Worm (Caenorhabditis elegans) whole organism, L1 larva: ENCODE data around the gene C49F5.8.
A peak's percentile ranks its signal among the peaks of the same experiment; 100 is the strongest.

Source experiments
- Y116A8C.19 ChIP-seq: sonication (generic microtip); optimal IDR thresholded peaks from 2 replicates; lab custom pipeline; 2016; ENCODE audit warnings: missing compliant biosample characterization, missing genetic modification characterization, borderline replicate concordance
- blmp-1 ChIP-seq: fragments of 150-350 bp; optimal IDR thresholded peaks from 2 replicates; lab custom pipeline; 2014; ENCODE audit warnings: missing biosample characterization, missing genetic modification characterization
- dsc-1 ChIP-seq: sonication (generic microtip); optimal IDR thresholded peaks from 2 replicates; lab custom pipeline; 2016; ENCODE audit warnings: mild to moderate bottlenecking, missing genetic modification characterization, missing compliant biosample characterization
- egl-27 ChIP-seq, 2 experiments: fragments of 150-350 bp in 1 of 2; sonication (generic microtip); optimal IDR thresholded peaks; 3 replicates each; lab custom pipeline; 2017 to 2018; ENCODE audit warnings: missing biosample characterization in 2 of 2, missing genetic modification characterization in 2 of 2, missing genetic modification reagents in 2 of 2
- elt-2 ChIP-seq: sonication (generic microtip); optimal IDR thresholded peaks from 2 replicates; lab custom pipeline; 2016; ENCODE audit warnings: missing genetic modification characterization, mild to moderate bottlenecking, inconsistent platforms, missing compliant biosample characterization, missing genetic modification reagents
- elt-3 ChIP-seq, 6 experiments: fragments of 150-350 bp in 1 of 6; sonication (generic microtip); optimal IDR thresholded peaks; 2 replicates each; lab custom pipeline; 2017 to 2018; ENCODE audit warnings: missing biosample characterization in 6 of 6, missing genetic modification characterization in 6 of 6, inconsistent platforms in 1 of 6
- hlh-4 ChIP-seq: sonication (generic microtip); optimal IDR thresholded peaks from 2 replicates; lab custom pipeline; 2016; ENCODE audit warnings: mild to moderate bottlenecking, missing genetic modification characterization, missing compliant biosample characterization
- hpl-2 ChIP-seq: fragments of 150-350 bp; optimal IDR thresholded peaks from 2 replicates; lab custom pipeline; 2014; ENCODE audit warnings: missing biosample characterization, missing genetic modification reagents, missing genetic modification characterization
- irx-1 ChIP-seq: sonication (generic microtip); optimal IDR thresholded peaks from 2 replicates; lab custom pipeline; 2016; ENCODE audit warnings: missing genetic modification characterization, missing compliant biosample characterization
- lin-14 ChIP-seq: fragments of 200-800 bp; sonication (Bioruptor generic); optimal IDR thresholded peaks from 2 replicates; lab custom pipeline; 2018; ENCODE audit warnings: mild to moderate bottlenecking, missing genetic modification characterization, moderate library complexity, missing compliant biosample characterization
- mep-1 ChIP-seq: fragments of 150-350 bp; optimal IDR thresholded peaks from 2 replicates; lab custom pipeline; 2014; ENCODE audit warnings: missing biosample characterization, missing genetic modification characterization
- nhr-11 ChIP-seq: fragments of 150-350 bp; optimal IDR thresholded peaks from 2 replicates; lab custom pipeline; 2014; ENCODE audit warnings: missing biosample characterization, missing genetic modification characterization
- nhr-20 ChIP-seq: sonication (generic microtip); optimal IDR thresholded peaks from 2 replicates; lab custom pipeline; 2016; ENCODE audit warnings: mild to moderate bottlenecking, missing genetic modification characterization, missing compliant biosample characterization
- nhr-71 ChIP-seq: sonication (generic microtip); optimal IDR thresholded peaks from 2 replicates; lab custom pipeline; 2016; ENCODE audit warnings: mild to moderate bottlenecking, missing genetic modification characterization, moderate library complexity, missing compliant biosample characterization
- nhr-77 ChIP-seq: fragments of 150-350 bp; optimal IDR thresholded peaks from 2 replicates; lab custom pipeline; 2014; ENCODE audit warnings: missing biosample characterization, missing genetic modification characterization
- nhr-85 ChIP-seq: sonication (generic microtip); peaks from one replicate; lab custom pipeline; 2016; ENCODE audit warnings: missing genetic modification characterization, inconsistent platforms, missing compliant biosample characterization
- nhr-90 ChIP-seq: sonication (generic microtip); optimal IDR thresholded peaks from 2 replicates; lab custom pipeline; 2016; ENCODE audit warnings: mild to moderate bottlenecking, missing genetic modification characterization, missing compliant biosample characterization; ENCODE audit not compliant: poor library complexity
- skn-1 ChIP-seq: fragments of 150-350 bp; optimal IDR thresholded peaks from 2 replicates; lab custom pipeline; 2014; ENCODE audit warnings: missing biosample characterization, missing genetic modification characterization
- snu-23 ChIP-seq: sonication (generic microtip); optimal IDR thresholded peaks from 2 replicates; lab custom pipeline; 2016; ENCODE audit warnings: missing genetic modification characterization, missing compliant biosample characterization
- unc-62 ChIP-seq: fragments of 150-350 bp; optimal IDR thresholded peaks from 2 replicates; lab custom pipeline; 2014; ENCODE audit warnings: missing biosample characterization, missing genetic modification reagents, missing genetic modification characterization
- unc-86 ChIP-seq: sonication (generic microtip); optimal IDR thresholded peaks from 2 replicates; lab custom pipeline; 2016; ENCODE audit warnings: missing genetic modification characterization, missing compliant biosample characterization
- vab-15 ChIP-seq: sonication (generic microtip); optimal IDR thresholded peaks from 2 replicates; lab custom pipeline; 2017; ENCODE audit warnings: missing genotype, mild to moderate bottlenecking, missing genetic modification characterization, missing compliant biosample characterization

Gene C49F5.8

DNA sequence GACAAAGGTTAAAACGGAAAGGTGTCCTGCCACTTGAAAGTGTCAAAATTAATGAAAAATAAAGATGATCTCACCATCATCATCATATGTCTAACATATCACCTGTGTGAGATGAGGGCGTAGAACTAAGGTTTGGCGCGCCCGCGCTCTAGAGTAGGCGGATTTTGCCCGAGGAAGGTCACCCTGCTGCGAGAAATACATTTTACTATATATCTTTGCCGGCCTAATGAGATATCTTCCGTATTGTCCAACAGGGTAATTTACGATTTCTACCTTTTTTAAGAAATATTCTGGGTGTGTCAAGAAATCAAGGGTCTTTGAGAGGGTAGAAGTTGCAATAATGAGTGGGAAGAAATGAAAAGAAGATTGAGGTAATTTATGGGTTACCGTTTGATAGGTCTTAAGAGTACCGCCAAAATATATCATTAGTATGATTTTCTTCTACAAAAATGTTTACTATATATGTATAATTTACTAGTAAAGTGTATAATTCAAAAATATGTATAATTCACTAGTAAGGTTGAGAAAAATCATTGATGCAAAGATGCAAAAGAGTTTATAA lies 48.0 kb downstream of the C49F5.8 start:
- TF ChIP-seq elt-2 (tag; lab: Kevin White, UChicago) (no peak), unc-62 (GFP tag; lab: Kevin White, UChicago) (no peak), nhr-20 (tag; lab: Kevin White, UChicago) (peak; percentile 26), snu-23 (GFP tag; lab: Kevin White, UChicago) (peak; percentile 33), unc-86 (tag; lab: Kevin White, UChicago) (no peak), egl-27 (tag; optimal IDR thresholded peaks at IDR 0.05; lab: Kevin White, UChicago) (no peak), nhr-90 (peak; percentile 33), nhr-11 (no peak), hpl-2 (GFP tag; lab: Kevin White, UChicago) (no peak), skn-1 (tag; lab: Kevin White, UChicago) (no peak), lin-14 (GFP tag; lab: Kevin White, UChicago) (peak; percentile 72), vab-15 (tag; lab: Kevin White, UChicago) (no peak), dsc-1 (tag; lab: Kevin White, UChicago) (no peak), nhr-71 (tag; lab: Kevin White, UChicago) (peak; percentile 60), Y116A8C.19 (tag; lab: Kevin White, UChicago) (no peak), elt-3 (tag; optimal IDR thresholded peaks at IDR 0.05; lab: Kevin White, UChicago) (peak in 2 of 6 experiments; percentile 11 to 30), hlh-4 (no peak), blmp-1 (tag; lab: Kevin White, UChicago) (peak; percentile 16), nhr-77 (no peak), mep-1 (tag; lab: Kevin White, UChicago) (peak; percentile 9), nhr-85 (tag; lab: Kevin White, UChicago) (peak; percentile 95), irx-1 (tag; lab: Kevin White, UChicago) (peak; percentile 47)
